Worm (Caenorhabditis elegans) whole organism, L4 larva: ENCODE data around the gene T26A8.3.
A peak's percentile ranks its signal among the peaks of the same experiment; 100 is the strongest.

ENCODE experiments used
- F10B5.3 ChIP-seq: sonication (generic microtip); optimal IDR thresholded peaks from 2 replicates; lab custom pipeline; 2016; ENCODE audit warnings: mild to moderate bottlenecking, missing genetic modification characterization, missing compliant biosample characterization
- R02D3.7 ChIP-seq: fragments of 150-350 bp; sonication (generic microtip); optimal IDR thresholded peaks from 3 replicates; lab custom pipeline; 2014; ENCODE audit warnings: missing biosample characterization, missing genetic modification characterization
- T26A8.4 ChIP-seq: fragments of 200-800 bp; sonication (Bioruptor generic); IDR thresholded peaks from 2 replicates; pipeline ENCODE4 v1.3.6; 2022; ENCODE audit warnings: missing genetic modification characterization, missing compliant biosample characterization
- Y48G9A.11 ChIP-seq: fragments of 200-800 bp; sonication (Bioruptor generic); IDR thresholded peaks from 2 replicates; pipeline ENCODE4 v1.3.6; 2022; ENCODE audit warnings: missing genetic modification reagents, missing genetic modification characterization, missing compliant biosample characterization
- Y75B8A.6 ChIP-seq: fragments of 200-800 bp; sonication (Bioruptor generic); IDR thresholded peaks from 2 replicates; pipeline ENCODE4 v1.3.6; 2022; ENCODE audit warnings: missing genetic modification reagents, missing genetic modification characterization, missing compliant biosample characterization
- ZK546.5 ChIP-seq, 2 experiments: sonication (generic microtip); optimal IDR thresholded peaks; 2 replicates each; lab custom pipeline; 2017; ENCODE audit warnings: missing biosample characterization in 2 of 2, missing genetic modification characterization in 2 of 2
- aly-2 ChIP-seq: sonication (generic microtip); optimal IDR thresholded peaks from 2 replicates; lab custom pipeline; 2018; ENCODE audit warnings: missing biosample characterization, missing genetic modification characterization
- attf-4 ChIP-seq: sonication (generic microtip); optimal IDR thresholded peaks from 3 replicates; lab custom pipeline; 2017; ENCODE audit warnings: missing biosample characterization, missing genetic modification characterization
- ceh-32 ChIP-seq: sonication (generic microtip); optimal IDR thresholded peaks from 2 replicates; lab custom pipeline; 2016; ENCODE audit warnings: mild to moderate bottlenecking, missing genetic modification characterization, missing compliant biosample characterization; ENCODE audit not compliant: poor library complexity
- ceh-44 ChIP-seq: fragments of 200-800 bp; sonication (Bioruptor generic); IDR thresholded peaks from 2 replicates; pipeline ENCODE4 v1.3.6; 2022; ENCODE audit warnings: missing genetic modification reagents, missing genetic modification characterization, missing compliant biosample characterization
- ceh-82 ChIP-seq: sonication (generic microtip); optimal IDR thresholded peaks from 2 replicates; lab custom pipeline; 2017; ENCODE audit warnings: missing biosample characterization, missing genetic modification characterization
- ces-1 ChIP-seq: fragments of 150-350 bp; sonication (generic microtip); optimal IDR thresholded peaks from 4 replicates; lab custom pipeline; 2014; ENCODE audit warnings: missing biosample characterization, missing genetic modification reagents, missing genetic modification characterization
- ctbp-1 ChIP-seq: fragments of 200-800 bp; sonication (Bioruptor generic); IDR thresholded peaks from 2 replicates; pipeline ENCODE4 v1.3.6; 2022; ENCODE audit warnings: missing genetic modification reagents, missing genetic modification characterization, missing compliant biosample characterization
- daf-12 ChIP-seq: fragments of 150-350 bp; optimal IDR thresholded peaks from 2 replicates; lab custom pipeline; 2014; ENCODE audit warnings: missing biosample characterization, missing genetic modification reagents, missing genetic modification characterization
- daf-16 ChIP-seq, 3 experiments: sonication (generic microtip); optimal IDR thresholded peaks; 2 replicates each; lab custom pipeline; 2016 to 2017; ENCODE audit warnings: missing genetic modification characterization in 3 of 3, missing genetic modification reagents in 3 of 3, mild to moderate bottlenecking in 2 of 3, missing compliant biosample characterization in 2 of 3, missing biosample characterization in 1 of 3, moderate library complexity in 1 of 3
- dmd-6 ChIP-seq: fragments of 200-800 bp; sonication (Bioruptor generic); IDR thresholded peaks from 2 replicates; pipeline ENCODE4 v1.3.6; 2022; ENCODE audit warnings: missing genetic modification reagents, missing genetic modification characterization, missing compliant biosample characterization
- dmd-8 ChIP-seq: fragments of 200-800 bp; sonication (Bioruptor generic); IDR thresholded peaks from 2 replicates; pipeline ENCODE4 v1.3.6; 2022; ENCODE audit warnings: missing genetic modification characterization, missing compliant biosample characterization
- dmd-9 ChIP-seq: fragments of 200-800 bp; sonication (Bioruptor generic); IDR thresholded peaks from 2 replicates; pipeline ENCODE4 v1.3.6; 2022; ENCODE audit warnings: missing genetic modification reagents, missing genetic modification characterization, missing compliant biosample characterization
- dpl-1 ChIP-seq: fragments of 150-350 bp; optimal IDR thresholded peaks from 2 replicates; lab custom pipeline; 2014; ENCODE audit warnings: missing biosample characterization, missing genetic modification reagents, missing genetic modification characterization
- fkh-10 ChIP-seq: fragments of 150-350 bp; optimal IDR thresholded peaks from 2 replicates; lab custom pipeline; 2014; ENCODE audit warnings: missing biosample characterization, missing genetic modification reagents, missing genetic modification characterization
- fos-1 ChIP-seq: fragments of 150-350 bp; optimal IDR thresholded peaks from 2 replicates; lab custom pipeline; 2014; ENCODE audit warnings: missing biosample characterization, missing genetic modification characterization
- gei-8 ChIP-seq: fragments of 200-800 bp; sonication (Bioruptor generic); optimal IDR thresholded peaks from 2 replicates; lab custom pipeline; 2018; ENCODE audit warnings: mild to moderate bottlenecking, missing genetic modification characterization, missing compliant biosample characterization
- hlh-30 ChIP-seq: sonication (generic microtip); optimal IDR thresholded peaks from 2 replicates; lab custom pipeline; 2017; ENCODE audit warnings: antibody characterized with exemption, mild to moderate bottlenecking, missing genetic modification characterization, missing compliant biosample characterization; ENCODE audit not compliant: insufficient read depth
- jun-1 ChIP-seq: fragments of 150-350 bp; optimal IDR thresholded peaks from 2 replicates; lab custom pipeline; 2014; ENCODE audit warnings: missing biosample characterization, missing genetic modification reagents, missing genetic modification characterization
- lim-7 ChIP-seq: fragments of 200-800 bp; sonication (Bioruptor generic); IDR thresholded peaks from 2 replicates; pipeline ENCODE4 v1.3.6; 2022; ENCODE audit warnings: missing genetic modification characterization, missing compliant biosample characterization
- lin-13 ChIP-seq: fragments of 150-350 bp; optimal IDR thresholded peaks from 2 replicates; lab custom pipeline; 2014; ENCODE audit warnings: missing biosample characterization, missing genetic modification reagents, missing genetic modification characterization
- lin-29 ChIP-seq: fragments of 200-800 bp; sonication (Bioruptor generic); IDR thresholded peaks from 2 replicates; pipeline ENCODE4 v1.3.6; 2022; ENCODE audit warnings: missing genetic modification reagents, missing genetic modification characterization, missing compliant biosample characterization
- madf-9 ChIP-seq: fragments of 200-800 bp; sonication (Bioruptor generic); conservative IDR thresholded peaks from 2 replicates; pipeline ENCODE4 v1.3.6; 2022; ENCODE audit warnings: missing genetic modification reagents, missing genetic modification characterization, missing compliant biosample characterization
- mdl-1 ChIP-seq, 2 experiments: fragments of 150-350 bp in 1 of 2; sonication (generic microtip) in 1 of 2; optimal IDR thresholded peaks; 2 replicates each; lab custom pipeline; 2014 to 2017; ENCODE audit warnings: missing biosample characterization in 2 of 2, missing genetic modification characterization in 2 of 2
- mes-2 ChIP-seq: sonication (generic microtip); optimal IDR thresholded peaks from 2 replicates; lab custom pipeline; 2016; ENCODE audit warnings: missing genotype, mild to moderate bottlenecking, missing genetic modification characterization, missing compliant biosample characterization; ENCODE audit not compliant: poor library complexity, severe bottlenecking
- mxl-3 ChIP-seq: fragments of 200-800 bp; sonication (Bioruptor generic); optimal IDR thresholded peaks from 2 replicates; lab custom pipeline; 2018; ENCODE audit warnings: mild to moderate bottlenecking, missing genetic modification characterization, missing compliant biosample characterization
- nhr-10 ChIP-seq: fragments of 150-350 bp; optimal IDR thresholded peaks from 2 replicates; lab custom pipeline; 2014; ENCODE audit warnings: missing biosample characterization, missing genetic modification characterization
- nhr-11 ChIP-seq: fragments of 150-350 bp; optimal IDR thresholded peaks from 2 replicates; lab custom pipeline; 2014; ENCODE audit warnings: missing biosample characterization, missing genetic modification characterization
- nhr-237 ChIP-seq: sonication (generic microtip); optimal IDR thresholded peaks from 2 replicates; lab custom pipeline; 2017; ENCODE audit warnings: missing biosample characterization, missing genetic modification characterization
- nhr-25 ChIP-seq: sonication (generic microtip); optimal IDR thresholded peaks from 2 replicates; lab custom pipeline; 2017; ENCODE audit warnings: missing genetic modification characterization, mild to moderate bottlenecking, missing compliant biosample characterization, antibody characterized with exemption, moderate library complexity, borderline replicate concordance; ENCODE audit not compliant: insufficient read depth
- nhr-42 ChIP-seq: fragments of 200-800 bp; sonication (Bioruptor generic); IDR thresholded peaks from 2 replicates; pipeline ENCODE4 v1.3.6; 2022; ENCODE audit warnings: missing genetic modification characterization, missing compliant biosample characterization
- nhr-6 ChIP-seq: fragments of 150-350 bp; optimal IDR thresholded peaks from 2 replicates; lab custom pipeline; 2014; ENCODE audit warnings: missing biosample characterization, missing genetic modification characterization
- rbr-2 ChIP-seq: sonication (generic microtip); optimal IDR thresholded peaks from 2 replicates; lab custom pipeline; 2016; ENCODE audit warnings: missing genotype, missing genetic modification characterization, missing compliant biosample characterization
- saeg-2 ChIP-seq: fragments of 200-800 bp; sonication (Bioruptor generic); IDR thresholded peaks from 2 replicates; pipeline ENCODE4 v1.3.6; 2022; ENCODE audit warnings: missing genetic modification reagents, missing genetic modification characterization, missing compliant biosample characterization
- sdz-12 ChIP-seq: fragments of 200-800 bp; sonication (Bioruptor generic); optimal IDR thresholded peaks from 2 replicates; lab custom pipeline; 2018; ENCODE audit warnings: mild to moderate bottlenecking, missing genetic modification characterization, missing compliant biosample characterization
- snpc-4 ChIP-seq: fragments of 150-350 bp; optimal IDR thresholded peaks from 2 replicates; lab custom pipeline; 2014; ENCODE audit warnings: missing biosample characterization, missing genetic modification characterization
- spr-3 ChIP-seq: fragments of 200-800 bp; sonication (Bioruptor generic); optimal IDR thresholded peaks from 2 replicates; lab custom pipeline; 2018; ENCODE audit warnings: mild to moderate bottlenecking, missing genetic modification characterization, missing compliant biosample characterization
- tag-97 ChIP-seq: fragments of 200-800 bp; sonication (Bioruptor generic); IDR thresholded peaks from 2 replicates; pipeline ENCODE4 v1.3.6; 2022; ENCODE audit warnings: missing genetic modification characterization, missing compliant biosample characterization
- tra-1 ChIP-seq: fragments of 200-800 bp; sonication (Bioruptor generic); IDR thresholded peaks from 2 replicates; pipeline ENCODE4 v1.3.6; 2022; ENCODE audit warnings: missing genetic modification reagents, missing genetic modification characterization, missing compliant biosample characterization
- unc-39 ChIP-seq: sonication (generic microtip); optimal IDR thresholded peaks from 2 replicates; lab custom pipeline; 2017; ENCODE audit warnings: missing biosample characterization, missing genetic modification characterization
- zip-11 ChIP-seq: fragments of 200-800 bp; sonication (Bioruptor generic); IDR thresholded peaks from 2 replicates; pipeline ENCODE4 v1.3.6; 2022; ENCODE audit warnings: missing genetic modification characterization, missing compliant biosample characterization
- zip-2 ChIP-seq: fragments of 150-350 bp; optimal IDR thresholded peaks from 2 replicates; lab custom pipeline; 2014; ENCODE audit warnings: missing biosample characterization, missing genetic modification characterization
- ztf-11 ChIP-seq: fragments of 150-350 bp; optimal IDR thresholded peaks from 2 replicates; lab custom pipeline; 2014; ENCODE audit warnings: missing biosample characterization, missing genetic modification characterization
- ztf-7 ChIP-seq: fragments of 150-350 bp; optimal IDR thresholded peaks from 2 replicates; lab custom pipeline; 2014; ENCODE audit warnings: missing biosample characterization, missing genetic modification characterization

Gene T26A8.3

ce11 chrIV:8431567-8432458 lies 5.4 kb upstream of the T26A8.3 start (continued):
- TF ChIP-seq daf-12 (tag; lab: Kevin White, UChicago) (no peak), spr-3 (peak; percentile 42), lin-13 (GFP tag; lab: Kevin White, UChicago) (peak; percentile 55), zip-2 (tag; lab: Kevin White, UChicago) (no peak), unc-39 (tag; lab: Kevin White, UChicago) (no peak), ztf-7 (tag; lab: Kevin White, UChicago) (no peak), fkh-10 (GFP tag; lab: Kevin White, UChicago) (no peak), sdz-12 (peak; percentile 20), ctbp-1 (peak; percentile 41; the same call in 1 of the 2 replicates), mxl-3 (GFP tag; lab: Kevin White, UChicago) (peak; percentile 93), lin-29 (GFP tag; lab: Robert Waterston, UW) (no peak), saeg-2 (GFP tag; lab: Robert Waterston, UW) (peak; percentile 78; the same call in 1 of the 2 replicates), nhr-6 (tag; lab: Kevin White, UChicago) (peak; percentile 38), nhr-25 (tag; lab: Kevin White, UChicago) (no peak), gei-8 (GFP tag; lab: Kevin White, UChicago) (no peak), Y48G9A.11 (peak; percentile 36), tag-97 (GFP tag; lab: Robert Waterston, UW) (no peak), mes-2 (tag; lab: Kevin White, UChicago) (peak; percentile 83), snpc-4 (tag; lab: Kevin White, UChicago) (peak; percentile 45), F10B5.3 (tag; lab: Kevin White, UChicago) (no peak), lim-7 (no peak; the same call in 1 of the 2 replicates), ces-1 (no peak), aly-2 (tag; lab: Kevin White, UChicago) (no peak), zip-11 (GFP tag; lab: Robert Waterston, UW) (0 out of 2 replicates have a peak, but pooled peaks have one; percentile 15), dpl-1 (GFP tag; lab: Kevin White, UChicago) (peak; percentile 32), rbr-2 (tag; lab: Kevin White, UChicago) (peak; percentile 24), mdl-1 (tag; optimal IDR thresholded peaks at IDR 0.05; lab: Kevin White, UChicago) (peak; percentile 61 to 91), ceh-82 (tag; lab: Kevin White, UChicago) (no peak), ceh-44 (no peak), ZK546.5 (tag; optimal IDR thresholded peaks at IDR 0.05; lab: Kevin White, UChicago) (no peak), daf-16 (GFP tag; optimal IDR thresholded peaks at IDR 0.05; lab: Kevin White, UChicago) (peak in 1 of 2 experiments; percentile 53), daf-16 (tag; optimal IDR thresholded peaks at IDR 0.05; lab: Kevin White, UChicago) (peak; percentile 73), nhr-11 (tag; lab: Kevin White, UChicago) (peak; percentile 51), dmd-8 (GFP tag; lab: Robert Waterston, UW) (peak; percentile 73), jun-1 (tag; lab: Kevin White, UChicago) (no peak), R02D3.7 (tag; lab: Kevin White, UChicago) (no peak), tra-1 (peak; percentile 34; the same call in 1 of the 2 replicates), hlh-30 (tag; lab: Kevin White, UChicago) (peak; percentile 97), ztf-11 (tag; lab: Kevin White, UChicago) (no peak), ceh-32 (tag; lab: Kevin White, UChicago) (no peak), madf-9 (peak; percentile 29; the same call in 1 of the 2 replicates), fos-1 (no peak), dmd-9 (GFP tag; lab: Robert Waterston, UW) (no peak; the same call in 1 of the 2 replicates), nhr-10 (tag; lab: Kevin White, UChicago) (no peak), T26A8.4 (GFP tag; lab: Robert Waterston, UW) (no peak), attf-4 (tag; lab: Kevin White, UChicago) (no peak), nhr-42 (GFP tag; lab: Robert Waterston, UW) (peak; percentile 92), Y75B8A.6 (GFP tag; lab: Robert Waterston, UW) (0 out of 2 replicates have a peak, but pooled peaks have one; percentile 17), nhr-237 (tag; lab: Kevin White, UChicago) (no peak), dmd-6 (GFP tag; lab: Robert Waterston, UW) (peak; percentile 68)
